Worm (Caenorhabditis elegans): ENCODE data around the gene Y73C8C.12.

Y73C8C.12 gene

DNA sequence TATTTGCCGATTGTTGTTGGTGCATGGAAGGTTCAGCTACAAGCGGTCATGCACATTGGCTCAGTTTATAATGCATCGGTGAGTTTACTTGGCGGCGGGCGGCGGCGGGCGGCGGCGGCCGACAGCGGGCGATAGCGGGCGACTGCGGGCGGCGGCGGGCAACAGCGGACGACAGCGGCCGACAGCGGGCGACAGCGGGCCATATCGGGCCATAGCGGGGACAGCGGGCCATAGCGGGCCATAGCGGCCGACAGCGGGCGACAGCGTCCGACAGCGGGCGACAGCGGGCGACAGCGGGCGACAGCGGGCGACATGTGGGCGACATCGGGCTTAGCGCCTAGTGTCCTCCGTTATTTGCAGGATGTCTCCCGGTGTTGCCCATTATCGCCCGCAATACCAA lies 7.1 kb downstream of the Y73C8C.12 start:
- TF ChIP-seq cog-1 (tag; optimal IDR thresholded peaks at IDR 0.05): no peak
- TF ChIP-seq flt-1 (GFP tag; IDR thresholded peaks at IDR 0.05): peak; percentile 48; the same call in 1 of the 2 replicates

DNA sequence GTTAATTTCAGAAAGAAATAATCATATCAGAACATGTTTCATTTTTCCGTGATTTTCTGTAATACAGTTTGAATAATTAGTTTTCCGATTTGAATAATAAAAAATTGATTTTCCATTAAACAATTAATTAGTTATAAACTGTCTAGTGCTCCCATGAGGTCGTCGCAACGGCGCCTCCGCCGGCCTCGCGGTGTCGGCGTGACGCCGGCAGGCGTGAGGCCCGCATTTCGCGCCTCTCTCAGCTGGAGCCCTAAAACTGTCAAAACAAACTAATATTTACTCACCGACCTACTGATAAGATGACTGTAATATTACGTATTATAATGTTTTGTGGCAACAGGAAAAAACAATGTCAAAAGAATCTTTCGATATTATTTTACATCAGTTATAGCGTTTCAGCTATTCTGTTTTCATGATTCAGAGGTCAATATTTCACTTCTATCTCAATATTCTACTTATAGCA lies 8.3 kb downstream of the Y73C8C.12 start, which contains the start of gene F02C9.2:
TSS of gene F02C9.2 (plus strand) at position 413 of the 463 bp plus-strand sequence.
- no peak for TF ChIP-seq tab-1 (GFP tag; IDR thresholded peaks at IDR 0.05)
- TF ChIP-seq ztf-29 (GFP tag; IDR thresholded peaks at IDR 0.05): no peak
- no peak for TF ChIP-seq ref-1 (GFP tag; conservative IDR thresholded peaks at IDR 0.05)
- no peak for TF ChIP-seq klf-2 (GFP tag; conservative IDR thresholded peaks at IDR 0.05)
- no peak for TF ChIP-seq cog-1 (tag; optimal IDR thresholded peaks at IDR 0.05)
- TF ChIP-seq T22C8.4 (GFP tag; IDR thresholded peaks at IDR 0.05): no peak
- TF ChIP-seq ztf-23 (GFP tag; IDR thresholded peaks at IDR 0.05): no peak
- no peak for TF ChIP-seq flt-1 (GFP tag; IDR thresholded peaks at IDR 0.05)
- TF ChIP-seq med-1 (GFP tag; optimal IDR thresholded peaks at IDR 0.05; ENCODE audit: insufficient read depth): no peak

DNA sequence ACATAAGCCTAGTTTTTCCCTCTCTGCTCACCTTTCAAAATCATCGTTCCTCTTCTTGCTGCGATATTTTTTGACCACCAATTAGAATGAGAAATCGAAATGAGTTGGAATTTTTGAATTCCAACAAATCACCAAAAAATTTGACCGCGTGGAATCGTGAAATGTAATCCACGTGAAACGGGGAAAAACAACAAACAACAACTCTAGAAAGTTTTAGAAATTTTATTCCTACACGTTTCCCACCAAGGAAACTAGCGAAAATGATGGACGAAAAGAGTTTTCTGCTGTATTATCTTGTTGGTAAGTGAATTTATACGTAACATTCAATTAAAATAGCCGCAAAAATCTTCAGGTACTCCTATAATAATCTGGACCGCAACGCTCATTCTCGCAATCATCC lies 13.5 kb downstream of the Y73C8C.12 start, which contains the start of the genes irld-3 and F02C9.1:
TSS of gene irld-3 (minus strand) at position 101 of the 400 bp plus-strand sequence.
TSS of gene F02C9.1 (plus strand) at position 216 of the 400 bp plus-strand sequence.
- no peak for TF ChIP-seq ref-1 (GFP tag; conservative IDR thresholded peaks at IDR 0.05)
- TF ChIP-seq cog-1 (tag; optimal IDR thresholded peaks at IDR 0.05): no peak
- TF ChIP-seq ztf-23 (GFP tag; IDR thresholded peaks at IDR 0.05): no peak
- TF ChIP-seq tab-1 (GFP tag; IDR thresholded peaks at IDR 0.05): no peak
- no peak for TF ChIP-seq T22C8.4 (GFP tag; IDR thresholded peaks at IDR 0.05)
- no peak for TF ChIP-seq ztf-29 (GFP tag; IDR thresholded peaks at IDR 0.05)
- no peak for TF ChIP-seq klf-2 (GFP tag; conservative IDR thresholded peaks at IDR 0.05)
- no peak for TF ChIP-seq med-1 (GFP tag; optimal IDR thresholded peaks at IDR 0.05; ENCODE audit: insufficient read depth)
- TF ChIP-seq flt-1 (GFP tag; IDR thresholded peaks at IDR 0.05): no peak

DNA sequence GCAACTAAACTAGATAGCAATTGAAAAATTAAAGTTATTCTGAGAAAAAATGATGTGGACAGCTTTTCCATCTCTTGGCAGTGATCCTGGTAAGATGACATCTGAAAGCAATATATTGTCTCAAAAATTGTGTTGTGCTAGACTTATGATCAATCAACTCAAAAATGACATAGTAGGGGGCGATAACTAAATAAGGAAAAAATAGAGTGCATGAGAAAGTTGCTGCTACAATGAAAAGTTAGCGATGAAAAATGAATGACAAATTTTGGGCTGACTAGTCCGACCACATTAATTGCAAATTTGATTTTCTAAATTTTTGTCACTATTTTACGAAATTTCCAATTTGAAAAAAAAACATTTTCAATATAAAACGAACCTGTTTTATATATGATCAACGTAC lies 16.2 kb downstream of the Y73C8C.12 start, which contains the start of gene srab-9:
TSS of gene srab-9 (minus strand) at position 101 of the 400 bp plus-strand sequence.
- no peak for TF ChIP-seq ztf-29 (GFP tag; IDR thresholded peaks at IDR 0.05)
- TF ChIP-seq klf-2 (GFP tag; conservative IDR thresholded peaks at IDR 0.05): no peak
- no peak for TF ChIP-seq ref-1 (GFP tag; conservative IDR thresholded peaks at IDR 0.05)
- no peak for TF ChIP-seq T22C8.4 (GFP tag; IDR thresholded peaks at IDR 0.05)
- no peak for TF ChIP-seq cog-1 (tag; optimal IDR thresholded peaks at IDR 0.05)
- no peak for TF ChIP-seq tab-1 (GFP tag; IDR thresholded peaks at IDR 0.05)
- TF ChIP-seq flt-1 (GFP tag; IDR thresholded peaks at IDR 0.05): no peak
- TF ChIP-seq ztf-23 (GFP tag; IDR thresholded peaks at IDR 0.05): no peak

DNA sequence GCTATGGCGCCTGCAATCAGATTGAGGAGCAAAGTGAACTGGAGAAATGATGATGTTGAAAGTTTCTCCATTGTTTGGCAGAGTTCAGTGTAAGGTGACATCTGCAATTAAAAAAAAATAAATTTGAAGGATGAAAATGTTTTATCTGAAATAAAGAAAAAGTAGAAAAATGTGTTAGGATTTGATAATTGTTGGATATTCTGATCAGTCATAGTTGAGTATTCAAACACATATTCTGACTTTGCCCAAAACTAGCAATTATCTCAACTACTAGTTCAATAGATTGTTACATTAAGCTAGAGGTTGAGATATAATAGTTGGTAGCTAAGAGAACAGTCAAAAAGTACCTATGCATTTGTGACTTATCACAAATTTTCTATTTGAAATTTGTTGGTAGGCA lies 19.5 kb downstream of the Y73C8C.12 start, which contains the start of gene srab-10:
TSS of gene srab-10 (minus strand) at position 101 of the 400 bp plus-strand sequence.
- TF ChIP-seq ztf-29 (GFP tag; IDR thresholded peaks at IDR 0.05): no peak
- TF ChIP-seq ref-1 (GFP tag; conservative IDR thresholded peaks at IDR 0.05): no peak
- TF ChIP-seq ztf-23 (GFP tag; IDR thresholded peaks at IDR 0.05): no peak
- TF ChIP-seq tab-1 (GFP tag; IDR thresholded peaks at IDR 0.05): no peak

DNA sequence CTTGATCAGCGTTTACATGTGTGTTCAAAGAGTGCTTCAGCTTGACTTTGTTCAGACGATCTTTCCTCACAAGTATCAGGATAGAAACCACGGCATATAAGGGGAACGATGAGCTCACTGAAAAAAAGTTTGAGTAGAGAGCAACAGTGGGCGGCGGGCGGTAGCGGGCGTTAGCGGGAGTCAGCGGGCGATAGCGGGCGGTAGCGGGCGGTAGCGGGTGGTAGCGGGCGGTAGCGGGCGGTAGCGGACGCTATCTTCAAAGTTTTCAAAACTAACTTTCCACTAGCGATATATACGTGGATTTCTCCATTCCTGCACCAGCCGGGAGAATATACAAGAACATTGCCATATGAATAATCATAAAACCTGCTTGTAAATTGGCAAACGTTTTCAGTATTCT lies 20.2 kb downstream of the Y73C8C.12 start:
- no peak for TF ChIP-seq ref-1 (GFP tag; conservative IDR thresholded peaks at IDR 0.05)
- 0 out of 2 replicates have a peak, but pooled peaks have one; percentile 37 for TF ChIP-seq tab-1 (GFP tag; IDR thresholded peaks at IDR 0.05)

DNA sequence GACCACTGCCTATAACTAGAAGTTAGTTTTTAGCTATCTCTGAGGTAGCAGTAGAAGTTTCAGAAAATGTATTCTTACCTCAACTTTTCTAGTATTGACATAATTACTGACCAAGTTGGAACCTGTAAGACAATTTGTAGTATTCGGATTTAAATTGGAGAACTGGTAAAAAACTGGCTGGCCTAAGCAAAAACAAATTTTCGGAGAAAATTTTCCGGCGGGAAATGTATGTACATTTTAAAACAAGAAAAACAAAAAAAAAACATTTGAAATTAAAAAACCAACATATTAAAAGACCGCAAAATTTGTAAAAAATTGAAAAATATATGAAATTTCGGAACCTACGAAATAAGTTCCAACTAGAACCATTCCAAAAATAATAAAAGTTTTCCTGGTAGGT lies 21.9 kb downstream of the Y73C8C.12 start, which contains the start of gene srab-11:
TSS of gene srab-11 (minus strand) at position 101 of the 400 bp plus-strand sequence.
- TF ChIP-seq ref-1 (GFP tag; conservative IDR thresholded peaks at IDR 0.05) (no peak), med-1 (GFP tag; optimal IDR thresholded peaks at IDR 0.05; ENCODE audit: insufficient read depth) (no peak), tab-1 (GFP tag; IDR thresholded peaks at IDR 0.05) (no peak), klf-2 (GFP tag; conservative IDR thresholded peaks at IDR 0.05) (no peak), T22C8.4 (GFP tag; IDR thresholded peaks at IDR 0.05) (no peak), ztf-29 (GFP tag; IDR thresholded peaks at IDR 0.05) (no peak), flt-1 (GFP tag; IDR thresholded peaks at IDR 0.05) (no peak), cog-1 (tag; optimal IDR thresholded peaks at IDR 0.05) (no peak)

DNA sequence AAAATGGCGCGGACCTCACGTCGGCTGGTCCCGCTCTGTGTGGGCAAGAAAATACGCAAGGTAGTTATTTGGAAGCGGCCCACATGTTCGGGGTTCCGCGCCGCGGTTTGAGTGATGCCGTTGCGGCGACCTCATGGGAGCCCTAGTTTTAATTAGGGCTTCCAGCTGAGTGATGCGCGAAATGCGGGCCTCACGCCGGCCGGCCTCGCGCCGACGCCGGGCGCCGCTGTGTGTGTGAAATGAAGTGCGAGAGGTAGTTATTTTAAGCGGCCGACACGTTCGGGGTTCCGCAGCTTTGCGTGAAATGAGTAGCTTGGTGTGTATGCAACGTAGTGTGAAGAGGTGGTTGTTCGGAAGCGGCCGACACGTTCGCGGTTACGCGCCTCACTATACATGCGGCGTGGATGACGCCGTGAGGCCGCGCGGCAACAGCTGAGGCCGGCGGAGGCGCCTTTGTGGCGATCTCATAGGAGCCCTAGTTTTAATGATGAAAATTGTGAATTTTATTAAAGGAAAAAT lies 25.0 kb downstream of the Y73C8C.12 start:
- TF ChIP-seq ref-1 (GFP tag; conservative IDR thresholded peaks at IDR 0.05) (no peak), T22C8.4 (GFP tag; IDR thresholded peaks at IDR 0.05) (no peak), cog-1 (tag; optimal IDR thresholded peaks at IDR 0.05) (no peak), ztf-23 (GFP tag; IDR thresholded peaks at IDR 0.05) (no peak), klf-2 (GFP tag; conservative IDR thresholded peaks at IDR 0.05) (no peak), flt-1 (GFP tag; IDR thresholded peaks at IDR 0.05) (no peak), ztf-29 (GFP tag; IDR thresholded peaks at IDR 0.05) (no peak), tab-1 (GFP tag; IDR thresholded peaks at IDR 0.05) (no peak), med-1 (GFP tag; optimal IDR thresholded peaks at IDR 0.05; ENCODE audit: insufficient read depth) (no peak)

DNA sequence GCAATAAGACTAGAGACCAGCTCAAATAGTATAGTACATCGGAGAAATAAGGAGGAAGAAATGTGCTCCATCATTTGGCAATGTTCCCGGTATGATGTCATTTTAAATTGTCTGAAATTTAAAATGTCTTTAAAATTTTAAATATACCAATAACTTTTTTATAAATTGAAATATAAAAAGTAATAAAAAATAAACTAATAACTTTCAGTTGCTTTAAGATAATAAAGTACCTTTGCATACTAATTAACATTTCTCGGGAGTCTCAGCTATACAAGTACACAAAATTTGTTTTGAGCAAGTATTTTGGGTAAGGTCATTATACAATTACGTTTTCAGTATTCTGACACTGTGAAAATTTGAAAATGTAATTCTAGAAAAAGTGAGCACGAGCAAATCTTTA lies 26.9 kb downstream of the Y73C8C.12 start, which contains the start of gene srab-6:
TSS of gene srab-6 (minus strand) at position 101 of the 400 bp plus-strand sequence.
- TF ChIP-seq klf-2 (GFP tag; conservative IDR thresholded peaks at IDR 0.05) (no peak), ztf-29 (GFP tag; IDR thresholded peaks at IDR 0.05) (no peak), flt-1 (GFP tag; IDR thresholded peaks at IDR 0.05) (no peak), tab-1 (GFP tag; IDR thresholded peaks at IDR 0.05) (no peak), med-1 (GFP tag; optimal IDR thresholded peaks at IDR 0.05; ENCODE audit: insufficient read depth) (no peak), cog-1 (tag; optimal IDR thresholded peaks at IDR 0.05) (no peak), T22C8.4 (GFP tag; IDR thresholded peaks at IDR 0.05) (no peak), ref-1 (GFP tag; conservative IDR thresholded peaks at IDR 0.05) (no peak), ztf-23 (GFP tag; IDR thresholded peaks at IDR 0.05) (no peak)

DNA sequence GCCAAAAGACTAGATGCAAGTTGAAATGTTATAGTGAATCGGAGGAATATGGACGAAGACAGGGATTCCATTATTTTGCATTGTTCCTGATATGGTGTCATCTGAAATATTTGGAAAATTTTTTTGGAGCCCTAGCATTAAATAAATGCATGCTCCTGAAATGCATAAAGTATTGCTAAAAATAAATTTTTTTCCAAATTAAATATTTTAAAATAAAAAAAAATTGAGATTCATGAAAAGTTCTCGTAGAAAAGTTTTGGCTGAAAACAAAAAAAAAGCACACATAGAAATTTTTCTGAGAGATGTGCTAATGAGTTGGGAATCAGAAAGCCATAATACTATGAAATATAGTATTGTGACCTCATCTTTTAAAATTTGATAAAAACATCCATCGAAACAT lies 30.1 kb downstream of the Y73C8C.12 start, which contains the start of gene srab-7:
TSS of gene srab-7 (minus strand) at position 101 of the 400 bp plus-strand sequence.
- no peak for TF ChIP-seq flt-1 (GFP tag; IDR thresholded peaks at IDR 0.05)
- no peak for TF ChIP-seq ztf-23 (GFP tag; IDR thresholded peaks at IDR 0.05)
- TF ChIP-seq cog-1 (tag; optimal IDR thresholded peaks at IDR 0.05): no peak

Measured in whole organism, midembryonic.